Worm (Caenorhabditis elegans) whole organism, L4/young adult: Measurements from ENCODE around the gene plx-2.

Experiments
- W03F9.2 ChIP-seq: fragments of 150-350 bp; optimal IDR thresholded peaks from 2 replicates; lab custom pipeline; 2014; ENCODE audit warnings: missing biosample characterization, missing genetic modification characterization
- him-1 ChIP-seq: sonication (generic microtip); optimal IDR thresholded peaks from 2 replicates; lab custom pipeline; 2016; ENCODE audit warnings: missing genotype, missing genetic modification reagents, missing genetic modification characterization, missing compliant biosample characterization

DNA sequence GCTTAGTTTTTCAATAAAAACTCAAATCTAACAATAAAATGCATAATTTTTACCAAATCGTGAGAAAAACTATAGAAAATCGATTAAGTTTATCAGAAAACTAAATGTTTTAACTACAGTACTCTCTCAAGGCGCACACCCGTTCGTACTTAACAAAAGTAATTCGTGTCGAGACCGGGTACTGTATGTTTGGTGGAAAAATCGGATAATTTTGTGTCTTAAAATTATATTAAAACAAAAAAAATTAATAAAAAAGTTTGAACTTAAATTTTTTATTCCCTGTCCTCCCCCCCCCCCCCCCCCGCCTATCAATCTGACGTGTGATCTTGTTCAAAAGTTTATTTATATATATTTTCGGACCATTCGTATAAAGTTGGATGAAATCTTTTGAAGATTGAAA is 16.4 kb downstream of the plx-2 start, which contains the start of gene F26H11.4:
- TF ChIP-seq W03F9.2 (tag; lab: Kevin White, UChicago) (no peak), him-1 (tag; lab: Kevin White, UChicago) (no peak)
